Worm (Caenorhabditis elegans) whole organism, L4 larva: Measurements from ENCODE around the gene ZC15.1.
A peak's percentile ranks its signal among the peaks of the same experiment; 100 is the strongest.

Experiments used
- T20F7.1 ChIP-seq: fragments of 200-800 bp; sonication (Bioruptor generic); optimal IDR thresholded peaks from 2 replicates; lab custom pipeline; 2018; ENCODE audit warnings: mild to moderate bottlenecking, missing genetic modification characterization, missing compliant biosample characterization
- aha-1 ChIP-seq: fragments of 150-350 bp; peaks from one replicate; lab custom pipeline; 2014; ENCODE audit warnings: missing biosample characterization, missing genetic modification characterization
- ctbp-1 ChIP-seq: fragments of 200-800 bp; sonication (Bioruptor generic); IDR thresholded peaks from 2 replicates; pipeline ENCODE4 v1.3.6; 2022; ENCODE audit warnings: missing genetic modification reagents, missing genetic modification characterization, missing compliant biosample characterization
- dmd-6 ChIP-seq: fragments of 200-800 bp; sonication (Bioruptor generic); IDR thresholded peaks from 2 replicates; pipeline ENCODE4 v1.3.6; 2022; ENCODE audit warnings: missing genetic modification reagents, missing genetic modification characterization, missing compliant biosample characterization
- egl-43 ChIP-seq: fragments of 200-800 bp; sonication (Bioruptor generic); IDR thresholded peaks from 2 replicates; pipeline ENCODE4 v1.3.6; 2022; ENCODE audit warnings: missing genetic modification reagents, missing genetic modification characterization, missing compliant biosample characterization
- lin-1 ChIP-seq: fragments of 200-800 bp; sonication (Bioruptor generic); IDR thresholded peaks from 2 replicates; pipeline ENCODE4 v1.3.6; 2022; ENCODE audit warnings: missing genetic modification reagents, missing genetic modification characterization, missing compliant biosample characterization
- mdt-29 ChIP-seq: fragments of 200-800 bp; sonication (Bioruptor generic); IDR thresholded peaks from 2 replicates; pipeline ENCODE4 v1.3.6; 2022; ENCODE audit warnings: missing genetic modification reagents, missing genetic modification characterization, missing compliant biosample characterization
- nhr-25 ChIP-seq: sonication (generic microtip); optimal IDR thresholded peaks from 2 replicates; lab custom pipeline; 2017; ENCODE audit warnings: missing genetic modification characterization, mild to moderate bottlenecking, missing compliant biosample characterization, antibody characterized with exemption, moderate library complexity, borderline replicate concordance; ENCODE audit not compliant: insufficient read depth
- nhr-77 ChIP-seq: fragments of 150-350 bp; optimal IDR thresholded peaks from 2 replicates; lab custom pipeline; 2014; ENCODE audit warnings: missing biosample characterization, missing genetic modification characterization
- snpc-1.2 ChIP-seq: fragments of 200-800 bp; sonication (Bioruptor generic); IDR thresholded peaks from 2 replicates; pipeline ENCODE4 v1.3.6; 2022; ENCODE audit warnings: missing genetic modification reagents, missing genetic modification characterization, missing compliant biosample characterization
- unc-62 ChIP-seq, 3 experiments: fragments of 150-350 bp in 1 of 3; sonication (generic microtip); optimal IDR thresholded peaks in 2 of 3; peaks in 1 of 3; 1 replicate in 1 of 3; 2 replicates in 2 of 3; lab custom pipeline; 2014 to 2017; ENCODE audit warnings: missing biosample characterization in 3 of 3, missing genetic modification characterization in 3 of 3, missing genetic modification reagents in 3 of 3, missing genotype in 1 of 3
- vab-7 ChIP-seq: fragments of 200-800 bp; sonication (Bioruptor generic); IDR thresholded peaks from 2 replicates; pipeline ENCODE4 v1.3.6; 2022; ENCODE audit warnings: missing genetic modification reagents, missing genetic modification characterization, missing compliant biosample characterization

ZC15.1 gene

ce11 chrV:20351195-20351594 is 45.3 kb downstream of the ZC15.1 start, which contains the start of gene K02E2.1:
Gene K02E2.1, plus strand, starts transcription at chrV:20351495.
- no peak for TF ChIP-seq nhr-25 (tag; lab: Kevin White, UChicago)
- no peak for TF ChIP-seq dmd-6 (GFP tag; lab: Robert Waterston, UW)
- no peak for TF ChIP-seq T20F7.1 (GFP tag; lab: Kevin White, UChicago)
- no peak for TF ChIP-seq ctbp-1 (GFP tag; lab: Robert Waterston, UW)
- TF ChIP-seq mdt-29 (GFP tag; lab: Robert Waterston, UW) = no peak
- TF ChIP-seq snpc-1.2 (GFP tag; lab: Robert Waterston, UW) = no peak
- no peak for TF ChIP-seq lin-1
- TF ChIP-seq unc-62 (GFP tag; optimal IDR thresholded peaks at IDR 0.05 in 1 of 2; lab: Kevin White, UChicago) = no peak
- TF ChIP-seq unc-62 (tag; optimal IDR thresholded peaks at IDR 0.05; lab: Kevin White, UChicago) = no peak
- TF ChIP-seq vab-7 (GFP tag; lab: Robert Waterston, UW) = no peak
- TF ChIP-seq egl-43 (GFP tag; lab: Robert Waterston, UW) = no peak

ce11 chrV:20356472-20356871 is 50.6 kb downstream of the ZC15.1 start, which contains the start of gene grd-11:
Gene grd-11, plus strand, starts transcription at chrV:20356772.
- TF ChIP-seq aha-1 (tag; lab: Kevin White, UChicago) (peak; percentile 29), nhr-77 (no peak)
- TF ChIP-seq, all 104 proteins: peak for 1
